Worm (Caenorhabditis elegans) whole organism, L4 larva: ENCODE data around the gene C44C10.12.

Experiments
- mdl-1 ChIP-seq, 2 experiments: fragments of 150-350 bp in 1 of 2; sonication (generic microtip) in 1 of 2; optimal IDR thresholded peaks; 2 replicates each; lab custom pipeline; 2014 to 2017; ENCODE audit warnings: missing biosample characterization in 2 of 2, missing genetic modification characterization in 2 of 2
- mdt-29 ChIP-seq: fragments of 200-800 bp; sonication (Bioruptor generic); IDR thresholded peaks from 2 replicates; pipeline ENCODE4 v1.3.6; 2022; ENCODE audit warnings: missing genetic modification reagents, missing genetic modification characterization, missing compliant biosample characterization
- skn-1 ChIP-seq: fragments of 150-350 bp; optimal IDR thresholded peaks from 2 replicates; lab custom pipeline; 2014; ENCODE audit warnings: missing biosample characterization, missing genetic modification characterization
- snpc-4 ChIP-seq: fragments of 150-350 bp; optimal IDR thresholded peaks from 2 replicates; lab custom pipeline; 2014; ENCODE audit warnings: missing biosample characterization, missing genetic modification characterization

DNA sequence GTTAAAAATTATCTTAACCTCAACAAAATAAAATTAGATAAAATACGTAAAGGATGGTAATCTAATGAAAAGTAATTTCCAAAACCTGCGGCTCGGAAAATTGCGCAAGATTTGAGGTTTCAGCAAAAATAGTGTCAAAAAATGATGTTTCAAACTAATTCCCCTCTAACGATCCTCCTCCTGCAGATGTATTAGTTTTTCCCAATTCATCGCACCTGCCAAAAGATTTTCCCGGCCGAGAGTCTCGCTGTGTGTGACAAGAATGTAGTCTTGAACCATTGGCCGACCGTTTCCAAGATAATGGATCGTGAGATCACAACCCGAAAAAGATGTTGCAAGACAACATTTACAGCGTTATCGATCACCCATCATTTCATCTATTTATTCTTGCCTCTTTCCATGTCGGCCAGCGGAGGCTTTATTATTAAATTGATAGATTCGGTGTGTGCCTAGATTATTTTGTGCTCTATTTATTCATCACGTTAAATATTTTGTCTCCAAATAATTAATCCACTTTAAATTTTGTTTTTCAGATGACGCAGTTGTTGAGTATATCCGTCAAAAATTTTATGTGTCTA is 6.7 kb upstream of the C44C10.12 start, which contains the start of the genes C44C10.10 and C44C10.5:
- TF ChIP-seq snpc-4 (tag; lab: Kevin White, UChicago) (no peak), mdt-29 (GFP tag; lab: Robert Waterston, UW) (no peak), mdl-1 (tag; optimal IDR thresholded peaks at IDR 0.05; lab: Kevin White, UChicago) (no peak), skn-1 (tag; lab: Kevin White, UChicago) (no peak)
